Fruit fly (Drosophila melanogaster) whole organism, embryonic: ENCODE measurements around the gene CG8765.

Experiments
- Abd-B ChIP-seq: fragments of 200-800 bp; sonication (Bioruptor generic); optimal IDR thresholded peaks from 2 replicates; lab custom pipeline; 2018; ENCODE audit warnings: missing biosample characterization, mild to moderate bottlenecking, missing genetic modification characterization, moderate library complexity
- Awh ChIP-seq: fragments of 200-800 bp; sonication (Bioruptor generic); IDR thresholded peaks from 2 replicates; pipeline ENCODE4, ENCODE4 v1.3.6; 2022; ENCODE audit warnings: missing biosample characterization, missing genetic modification characterization
- Bteb2 ChIP-seq: fragments of 200-800 bp; sonication (Bioruptor generic); optimal IDR thresholded peaks from 2 replicates; lab custom pipeline; 2016; ENCODE audit warnings: missing biosample characterization, missing genetic modification characterization
- CG10979 ChIP-seq: fragments of 200-800 bp; sonication (Bioruptor generic); optimal IDR thresholded peaks from 2 replicates; lab custom pipeline; 2018; ENCODE audit warnings: missing biosample characterization, mild to moderate bottlenecking, missing genetic modification characterization, moderate library complexity
- CG11696 ChIP-seq: fragments of 200-800 bp; sonication (Bioruptor generic); IDR thresholded peaks from 2 replicates; pipeline ENCODE4 v1.3.6; 2022; ENCODE audit warnings: missing biosample characterization, missing genetic modification characterization
- CG12104 ChIP-seq: fragments of 200-800 bp; sonication (Bioruptor generic); optimal IDR thresholded peaks from 3 replicates; lab custom pipeline; 2016; ENCODE audit warnings: missing biosample characterization, missing genetic modification characterization
- CG14710 ChIP-seq: fragments of 200-800 bp; sonication (Bioruptor generic); optimal IDR thresholded peaks from 3 replicates; lab custom pipeline; 2019; ENCODE audit warnings: missing biosample characterization, mild to moderate bottlenecking, missing genetic modification characterization, moderate library complexity
- CG15269 ChIP-seq: fragments of 200-800 bp; sonication (Bioruptor generic); optimal IDR thresholded peaks from 2 replicates; lab custom pipeline; 2018; ENCODE audit warnings: missing biosample characterization, mild to moderate bottlenecking, missing genetic modification characterization, moderate library complexity
- CG1529 ChIP-seq: fragments of 200-800 bp; sonication (Bioruptor generic); optimal IDR thresholded peaks from 3 replicates; lab custom pipeline; 2018; ENCODE audit warnings: missing biosample characterization, missing genetic modification characterization
- CG17385 ChIP-seq: fragments of 200-800 bp; sonication (Bioruptor generic); optimal IDR thresholded peaks from 3 replicates; lab custom pipeline; 2018; ENCODE audit warnings: missing biosample characterization, mild to moderate bottlenecking, missing genetic modification characterization
- CG1832 ChIP-seq: fragments of 200-800 bp; sonication (Bioruptor generic); optimal IDR thresholded peaks from 2 replicates; lab custom pipeline; 2017; ENCODE audit warnings: missing biosample characterization, mild to moderate bottlenecking, missing genetic modification characterization, inconsistent platforms
- CG18619 ChIP-seq: fragments of 200-800 bp; sonication (Bioruptor generic); optimal IDR thresholded peaks from 3 replicates; lab custom pipeline; 2017; ENCODE audit warnings: missing biosample characterization, mild to moderate bottlenecking, missing genetic modification characterization
- CG30431 ChIP-seq: fragments of 200-800 bp; sonication (Bioruptor generic); optimal IDR thresholded peaks from 2 replicates; lab custom pipeline; 2017; ENCODE audit warnings: missing biosample characterization, missing genetic modification characterization
- CG3407 ChIP-seq: fragments of 200-800 bp; sonication (Bioruptor generic); optimal IDR thresholded peaks from 2 replicates; lab custom pipeline; 2018; ENCODE audit warnings: missing biosample characterization, mild to moderate bottlenecking, missing genetic modification characterization
- CG4820 ChIP-seq: fragments of 200-800 bp; sonication (Bioruptor generic); optimal IDR thresholded peaks from 3 replicates; lab custom pipeline; 2016; ENCODE audit warnings: missing biosample characterization, missing genetic modification characterization
- CG6254 ChIP-seq: fragments of 200-800 bp; sonication (Bioruptor generic); optimal IDR thresholded peaks from 3 replicates; lab custom pipeline; 2017; ENCODE audit warnings: mild to moderate bottlenecking, missing biosample characterization, missing genetic modification reagents, missing genetic modification characterization
- CG7556 ChIP-seq: fragments of 200-800 bp; sonication (Bioruptor generic); optimal IDR thresholded peaks from 2 replicates; lab custom pipeline; 2017; ENCODE audit warnings: missing biosample characterization, mild to moderate bottlenecking, missing genetic modification characterization
- CG8290 ChIP-seq, 3 experiments: fragments of 200-800 bp; sonication (Bioruptor generic); optimal IDR thresholded peaks; 2 replicates each; lab custom pipeline; 2016 to 2019; ENCODE audit warnings: missing biosample characterization in 3 of 3, missing genetic modification characterization in 3 of 3, mild to moderate bottlenecking in 2 of 3, moderate library complexity in 1 of 3
- CG8359 ChIP-seq: fragments of 200-800 bp; sonication (Bioruptor generic); optimal IDR thresholded peaks from 2 replicates; lab custom pipeline; 2017; ENCODE audit warnings: missing biosample characterization, mild to moderate bottlenecking, missing genetic modification characterization, borderline replicate concordance
- CG8924 ChIP-seq: fragments of 200-800 bp; optimal IDR thresholded peaks from 3 replicates; lab custom pipeline; 2019; ENCODE audit warnings: missing biosample characterization, mild to moderate bottlenecking, missing genetic modification characterization, moderate library complexity
- D19A ChIP-seq: fragments of 200-800 bp; optimal IDR thresholded peaks from 3 replicates; lab custom pipeline; 2019; ENCODE audit warnings: missing biosample characterization, mild to moderate bottlenecking, missing genetic modification characterization, moderate library complexity
- Doc2 ChIP-seq: fragments of 200-800 bp; sonication (Bioruptor generic); IDR thresholded peaks from 2 replicates; pipeline ENCODE4 v1.3.6; 2022; ENCODE audit warnings: missing biosample characterization, missing genetic modification characterization
- ERR ChIP-seq: fragments of 200-800 bp; sonication (Bioruptor generic); optimal IDR thresholded peaks from 2 replicates; lab custom pipeline; 2016; ENCODE audit warnings: missing biosample characterization, missing genetic modification characterization
- Fer3 ChIP-seq: fragments of 200-800 bp; sonication (Bioruptor generic); optimal IDR thresholded peaks from 2 replicates; lab custom pipeline; 2018; ENCODE audit warnings: missing biosample characterization, mild to moderate bottlenecking, missing genetic modification characterization, moderate library complexity
- Hr3 ChIP-seq: fragments of 200-800 bp; sonication (Bioruptor generic); optimal IDR thresholded peaks from 3 replicates; lab custom pipeline; 2016; ENCODE audit warnings: missing biosample characterization, missing genetic modification characterization
- MESR4 ChIP-seq: fragments of 200-800 bp; sonication (Bioruptor generic); optimal IDR thresholded peaks from 2 replicates; lab custom pipeline; 2018; ENCODE audit warnings: missing biosample characterization, mild to moderate bottlenecking, missing genetic modification characterization, moderate library complexity
- Med ChIP-seq: fragments of 200-800 bp; sonication (Bioruptor generic); peaks from one replicate; lab custom pipeline; 2016; ENCODE audit warnings: missing biosample characterization, missing genetic modification characterization, mild to moderate bottlenecking, inconsistent platforms, moderate library complexity
- Nf-YB ChIP-seq: fragments of 200-800 bp; sonication (Bioruptor generic); optimal IDR thresholded peaks from 3 replicates; lab custom pipeline; 2019; ENCODE audit warnings: missing biosample characterization, mild to moderate bottlenecking, missing genetic modification characterization, moderate library complexity
- Oli ChIP-seq: fragments of 200-800 bp; sonication (Bioruptor generic); optimal IDR thresholded peaks from 2 replicates; lab custom pipeline; 2018; ENCODE audit warnings: missing biosample characterization, mild to moderate bottlenecking, missing genetic modification characterization, moderate library complexity
- Six4 ChIP-seq: fragments of 200-800 bp; sonication (Bioruptor generic); optimal IDR thresholded peaks from 2 replicates; lab custom pipeline; 2016; ENCODE audit warnings: missing biosample characterization, missing genetic modification characterization
- Spps ChIP-seq: fragments of 200-800 bp; sonication (Bioruptor generic); optimal IDR thresholded peaks from 2 replicates; lab custom pipeline; 2018; ENCODE audit warnings: missing biosample characterization, mild to moderate bottlenecking, missing genetic modification characterization
- Ssrp ChIP-seq: fragments of 200-800 bp; sonication (Bioruptor generic); optimal IDR thresholded peaks from 2 replicates; lab custom pipeline; 2018; ENCODE audit warnings: missing biosample characterization, mild to moderate bottlenecking, missing genetic modification characterization, moderate library complexity
- amos ChIP-seq: fragments of 200-800 bp; sonication (Bioruptor generic); IDR thresholded peaks from 2 replicates; pipeline ENCODE4 v1.3.6; 2022; ENCODE audit warnings: missing biosample characterization, missing genetic modification characterization; ENCODE audit not compliant: partially characterized antibody
- bsh ChIP-seq, 2 experiments: fragments of 200-800 bp; sonication (Bioruptor generic); optimal IDR thresholded peaks; 2 replicates each; lab custom pipeline; 2017 to 2018; ENCODE audit warnings: mild to moderate bottlenecking in 2 of 2, missing biosample characterization in 2 of 2, missing genetic modification characterization in 2 of 2, moderate library complexity in 1 of 2
- cwo ChIP-seq: fragments of 200-800 bp; sonication (Bioruptor generic); optimal IDR thresholded peaks from 3 replicates; lab custom pipeline; 2017; ENCODE audit warnings: missing biosample characterization, missing genetic modification characterization, mild to moderate bottlenecking, moderate library complexity, missing genetic modification reagents
- dan ChIP-seq: fragments of 200-800 bp; sonication (Bioruptor generic); IDR thresholded peaks from 2 replicates; pipeline ENCODE4 v1.3.6; 2022; ENCODE audit warnings: missing biosample characterization, missing genetic modification characterization
- gcm2 ChIP-seq: fragments of 200-800 bp; sonication (Bioruptor generic); optimal IDR thresholded peaks from 2 replicates; lab custom pipeline; 2016; ENCODE audit warnings: missing biosample characterization, missing genetic modification characterization
- gfzf ChIP-seq: fragments of 200-800 bp; sonication (Bioruptor generic); optimal IDR thresholded peaks from 2 replicates; lab custom pipeline; 2016; ENCODE audit warnings: missing biosample characterization, mild to moderate bottlenecking, missing genetic modification characterization, moderate library complexity
- grau ChIP-seq: fragments of 200-800 bp; optimal IDR thresholded peaks from 3 replicates; lab custom pipeline; 2019; ENCODE audit warnings: missing biosample characterization, mild to moderate bottlenecking, missing genetic modification characterization, moderate library complexity
- insv ChIP-seq, 2 experiments: fragments of 200-800 bp; sonication (Bioruptor generic); optimal IDR thresholded peaks; 3 replicates each; lab custom pipeline; 2016 to 2018; ENCODE audit warnings: missing biosample characterization in 2 of 2, missing genetic modification characterization in 2 of 2
- onecut ChIP-seq: fragments of 200-800 bp; sonication (Bioruptor generic); IDR thresholded peaks from 2 replicates; pipeline ENCODE4 v1.3.6; 2022; ENCODE audit warnings: missing biosample characterization, missing genetic modification characterization
- org-1 ChIP-seq: fragments of 200-800 bp; sonication (Bioruptor generic); optimal IDR thresholded peaks from 2 replicates; lab custom pipeline; 2017; ENCODE audit warnings: missing biosample characterization, missing genetic modification characterization
- pros ChIP-seq: fragments of 200-800 bp; sonication (Bioruptor generic); optimal IDR thresholded peaks from 3 replicates; lab custom pipeline; 2019; ENCODE audit warnings: missing biosample characterization, mild to moderate bottlenecking, missing genetic modification characterization, moderate library complexity
- run ChIP-seq: fragments of 200-800 bp; sonication (Bioruptor generic); optimal IDR thresholded peaks from 3 replicates; lab custom pipeline; 2018; ENCODE audit warnings: missing biosample characterization, mild to moderate bottlenecking, missing genetic modification characterization
- tgo ChIP-seq: fragments of 200-800 bp; sonication (Bioruptor generic); IDR thresholded peaks from 3 replicates; pipeline ENCODE4 v1.3.6; 2022; ENCODE audit warnings: missing biosample characterization, missing genetic modification characterization
- tio ChIP-seq: fragments of 200-800 bp; sonication (Bioruptor generic); optimal IDR thresholded peaks from 2 replicates; lab custom pipeline; 2017; ENCODE audit warnings: missing biosample characterization, missing genetic modification characterization, inconsistent platforms
- unpg ChIP-seq: fragments of 200-800 bp; sonication (Bioruptor generic); optimal IDR thresholded peaks from 3 replicates; lab custom pipeline; 2018; ENCODE audit warnings: missing biosample characterization, mild to moderate bottlenecking, missing genetic modification characterization, moderate library complexity
- zfh1 ChIP-seq: fragments of 200-800 bp; sonication (Bioruptor generic); IDR thresholded peaks from 3 replicates; pipeline ENCODE4 v1.3.6; 2022; ENCODE audit warnings: missing biosample characterization, missing genetic modification characterization

Gene CG8765

DNA sequence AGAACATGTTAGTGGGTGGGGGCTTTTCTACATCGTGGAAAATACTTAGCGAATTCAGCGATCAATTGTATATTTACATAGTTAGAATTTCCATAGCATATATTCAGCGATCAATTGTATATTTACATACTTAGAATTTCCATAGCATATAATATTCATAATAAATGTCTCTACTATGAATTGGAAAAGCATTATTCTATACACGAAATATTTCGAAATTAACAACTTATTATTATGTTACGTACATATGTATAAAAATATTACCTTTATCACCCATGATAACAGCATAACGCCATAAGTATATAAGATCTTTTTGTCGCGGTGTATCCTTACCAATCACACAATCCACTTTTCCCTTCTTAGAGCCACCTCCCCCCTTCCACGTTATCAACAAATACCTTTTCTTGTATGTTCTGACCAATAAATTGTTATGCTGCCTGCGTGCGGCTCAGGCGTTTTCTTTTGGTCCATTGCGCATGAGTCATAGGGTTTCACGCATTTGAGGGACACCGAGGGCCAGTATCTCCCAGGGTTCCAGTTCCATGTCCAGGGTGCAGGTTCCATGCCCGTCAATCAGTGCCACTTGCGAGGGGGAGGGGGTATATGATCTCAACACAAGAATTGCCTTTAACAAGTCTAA, 50.2 kb downstream of the CG8765 start (continued):
- TF ChIP-seq CG30431 (GFP tag; lab: Kevin White, UChicago) (peak; percentile 59), gcm2 (GFP tag; lab: Kevin White, UChicago) (no peak), Bteb2 (GFP tag; lab: Kevin White, UChicago) (no peak), Spps (tag; lab: Kevin White, UChicago) (peak; percentile 79), Oli (peak; percentile 55), CG6254 (GFP tag; lab: Kevin White, UChicago) (peak; percentile 43), bsh (GFP tag; optimal IDR thresholded peaks at IDR 0.05; lab: Kevin White, UChicago) (peak in 1 of 2 experiments; percentile 75), CG8290 (GFP tag; optimal IDR thresholded peaks at IDR 0.05; lab: Kevin White, UChicago) (peak; percentile 61), CG8290 (tag; optimal IDR thresholded peaks at IDR 0.05; lab: Kevin White, UChicago) (peak in 1 of 2 experiments; percentile 56), grau (peak; percentile 69), onecut (0 out of 2 replicates have a peak, but pooled peaks have one; percentile 17), CG3407 (GFP tag; lab: Kevin White, UChicago) (peak; percentile 21), CG14710 (peak; percentile 90), Ssrp (tag; lab: Kevin White, UChicago) (peak; percentile 67), CG1529 (GFP tag; lab: Kevin White, UChicago) (peak; percentile 25), Six4 (GFP tag; lab: Kevin White, UChicago) (peak; percentile 47), pros (GFP tag; lab: Kevin White, UChicago) (peak; percentile 49), Doc2 (GFP tag; lab: Robert Waterston, UW) (no peak), dan (GFP tag; lab: Robert Waterston, UW) (no peak), CG11696 (0 out of 2 replicates have a peak, but pooled peaks have one; percentile 11), unpg (peak; percentile 60), Med (GFP tag; lab: Kevin White, UChicago) (peak; percentile 15), CG12104 (GFP tag; lab: Kevin White, UChicago) (peak; percentile 6), Fer3 (tag; lab: Kevin White, UChicago) (no peak), ERR (GFP tag; lab: Kevin White, UChicago) (no peak), insv (GFP tag; optimal IDR thresholded peaks at IDR 0.05; lab: Kevin White, UChicago) (peak in 1 of 2 experiments; percentile 31), Abd-B (GFP tag; lab: Kevin White, UChicago) (peak; percentile 17), MESR4 (no peak), gfzf (GFP tag; lab: Kevin White, UChicago) (no peak), CG15269 (tag; lab: Kevin White, UChicago) (no peak), CG17385 (GFP tag; lab: Kevin White, UChicago) (peak; percentile 40), amos (GFP tag; lab: Robert Waterston, UW) (no peak), CG10979 (peak; percentile 91), CG7556 (GFP tag; lab: Kevin White, UChicago) (peak; percentile 77), CG1832 (GFP tag; lab: Kevin White, UChicago) (no peak), D19A (tag; lab: Kevin White, UChicago) (peak; percentile 59), tio (GFP tag; lab: Kevin White, UChicago) (peak; percentile 45), CG4820 (GFP tag; lab: Kevin White, UChicago) (peak; percentile 52), run (tag; lab: Kevin White, UChicago) (no peak), CG18619 (GFP tag; lab: Kevin White, UChicago) (peak; percentile 41), Awh (GFP tag; lab: Robert Waterston, UW) (0 out of 2 replicates have a peak, but pooled peaks have one; percentile 15), zfh1 (GFP tag; lab: Robert Waterston, UW) (peak; percentile 50; the same call in 1 of the 3 replicates), tgo (GFP tag; lab: Robert Waterston, UW) (peak; percentile 20; the same call in 1 of the 3 replicates), CG8359 (peak; percentile 13), org-1 (peak; percentile 50), CG8924 (tag; lab: Kevin White, UChicago) (peak; percentile 80), Hr3 (GFP tag; lab: Kevin White, UChicago) (peak; percentile 49), Nf-YB (GFP tag; lab: Kevin White, UChicago) (peak; percentile 56), cwo (GFP tag; lab: Kevin White, UChicago) (no peak)
